Fruit fly (Drosophila melanogaster): ENCODE measurements around the gene CG5194.

CG5194 gene

DNA sequence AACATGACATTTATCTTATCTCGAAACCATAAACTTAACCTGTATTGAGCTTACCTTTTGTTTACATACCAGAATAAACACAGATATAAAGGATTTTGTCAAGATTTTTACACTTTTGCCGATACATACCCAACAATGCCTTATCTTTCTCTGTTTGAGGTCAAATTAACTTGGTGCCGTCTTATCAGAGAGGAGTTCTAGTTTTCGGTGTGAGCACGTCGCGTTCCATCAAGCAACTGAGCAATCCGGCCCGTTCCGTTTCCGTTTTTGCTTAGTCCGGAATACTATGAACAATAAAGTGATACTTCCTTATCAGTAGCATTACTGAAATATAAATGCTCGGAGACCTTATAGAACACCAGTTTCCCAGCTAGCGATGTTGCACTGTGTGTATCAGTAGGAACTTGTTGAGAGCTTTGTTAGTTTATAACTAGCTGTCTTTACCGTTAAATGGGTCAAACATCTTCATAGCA lies 23.8 kb downstream of the CG5194 start, which contains the start of gene Galk (continued):
- TF ChIP-seq grn (GFP tag; optimal IDR thresholded peaks at IDR 0.05) (peak; percentile 43), Dip3 (GFP tag; optimal IDR thresholded peaks at IDR 0.05) (peak; percentile 43), CG11456 (GFP tag; IDR thresholded peaks at IDR 0.05) (peak; percentile 90), ATbp (GFP tag; optimal IDR thresholded peaks at IDR 0.05) (peak; percentile 83), CG1647 (GFP tag; optimal IDR thresholded peaks at IDR 0.05) (peak; percentile 18), CG16863 (GFP tag; optimal IDR thresholded peaks at IDR 0.05) (peak; percentile 51), CG17802 (tag; optimal IDR thresholded peaks at IDR 0.05) (peak; percentile 25), Asciz (GFP tag; optimal IDR thresholded peaks at IDR 0.05) (peak; percentile 74), sug (tag; optimal IDR thresholded peaks at IDR 0.05) (peak; percentile 79), CG9932 (GFP tag; IDR thresholded peaks at IDR 0.05) (peak; percentile 87), CG3847 (GFP tag; IDR thresholded peaks at IDR 0.05) (peak; percentile 63; the same call in 1 of the 2 replicates), CG12104 (GFP tag; optimal IDR thresholded peaks at IDR 0.05) (no peak), cwo (GFP tag; optimal IDR thresholded peaks at IDR 0.05) (peak; percentile 70), CG13123 (GFP tag; optimal IDR thresholded peaks at IDR 0.05) (no peak), Aef1 (GFP tag; IDR thresholded peaks at IDR 0.05) (peak; percentile 53; the same call in 1 of the 3 replicates), ken (GFP tag; IDR thresholded peaks at IDR 0.05) (peak; percentile 62; the same call in 1 of the 3 replicates), peb (GFP tag; IDR thresholded peaks at IDR 0.05) (no peak), Tbp (GFP tag; optimal IDR thresholded peaks at IDR 0.05) (no peak), bab2 (GFP tag; optimal IDR thresholded peaks at IDR 0.05) (peak; percentile 48), pum (GFP tag; optimal IDR thresholded peaks at IDR 0.05) (no peak), gsb (GFP tag; IDR thresholded peaks at IDR 0.05) (peak; percentile 75), CG11696 (GFP tag; IDR thresholded peaks at IDR 0.05) (peak; percentile 54; the same call in 1 of the 2 replicates), Sox102F (GFP tag; optimal IDR thresholded peaks at IDR 0.05) (no peak), Doc3 (GFP tag; IDR thresholded peaks at IDR 0.05; ENCODE audit: partially characterized antibody) (no peak), pho (GFP tag; optimal IDR thresholded peaks at IDR 0.05) (peak; percentile 36), Optix (GFP tag; IDR thresholded peaks at IDR 0.05) (peak; percentile 49; the same call in 1 of the 3 replicates), CG6854 (GFP tag; optimal IDR thresholded peaks at IDR 0.05) (peak; percentile 51), Fer1 (GFP tag; optimal IDR thresholded peaks at IDR 0.05) (peak; percentile 72), CG7271 (tag; optimal IDR thresholded peaks at IDR 0.05) (no peak), fd3F (GFP tag; optimal IDR thresholded peaks at IDR 0.05) (peak; percentile 24), Gsc (GFP tag; IDR thresholded peaks at IDR 0.05) (no peak), Hr78 (GFP tag; optimal IDR thresholded peaks at IDR 0.05) (peak in 1 of 2 experiments; percentile 86), TFAM (GFP tag; optimal IDR thresholded peaks at IDR 0.05) (no peak), CG12219 (GFP tag; optimal IDR thresholded peaks at IDR 0.05) (peak; percentile 62), Xbp1 (GFP tag; optimal IDR thresholded peaks at IDR 0.05) (peak; percentile 61), tna (GFP tag; IDR thresholded peaks at IDR 0.05; ENCODE audit: partially characterized antibody) (no peak), YL-1 (GFP tag; optimal IDR thresholded peaks at IDR 0.05) (no peak), lov (optimal IDR thresholded peaks at IDR 0.05) (no peak), lov (GFP tag; IDR thresholded peaks at IDR 0.05) (0 out of 3 replicates have a peak, but pooled peaks have one; percentile 57), B-H1 (GFP tag; IDR thresholded peaks at IDR 0.05) (peak; percentile 58), CG17385 (GFP tag; optimal IDR thresholded peaks at IDR 0.05) (no peak), kay (GFP tag; optimal IDR thresholded peaks at IDR 0.05) (no peak), CG15011 (GFP tag; optimal IDR thresholded peaks at IDR 0.05) (peak; percentile 35), pita (GFP tag; optimal IDR thresholded peaks at IDR 0.05) (no peak), CG12942 (GFP tag; optimal IDR thresholded peaks at IDR 0.05) (peak; percentile 11), ara (GFP tag; IDR thresholded peaks at IDR 0.05) (no peak; the same call in 1 of the 2 replicates), dmrt11E (tag; optimal IDR thresholded peaks at IDR 0.05) (no peak), CG9437 (GFP tag; optimal IDR thresholded peaks at IDR 0.05) (peak; percentile 40), CG42726 (GFP tag; IDR thresholded peaks at IDR 0.05; ENCODE audit: partially characterized antibody) (no peak), Dip2 (GFP tag; IDR thresholded peaks at IDR 0.05) (no peak), CG8765 (GFP tag; IDR thresholded peaks at IDR 0.05) (no peak)

Data from whole organism, embryonic.